Worm (Caenorhabditis elegans) whole organism, young adult: ENCODE data around the gene hlh-27.

ENCODE experiments used
- F49E8.2 ChIP-seq: sonication (generic microtip); optimal IDR thresholded peaks from 3 replicates; lab custom pipeline; 2017; ENCODE audit warnings: missing genetic modification characterization, mild to moderate bottlenecking, missing compliant biosample characterization, antibody characterized with exemption, moderate library complexity; ENCODE audit not compliant: insufficient read depth
- cebp-2 ChIP-seq: fragments of 200-800 bp; sonication (Bioruptor generic); IDR thresholded peaks from 2 replicates; pipeline ENCODE4 v1.3.6; 2022; ENCODE audit warnings: missing genetic modification characterization, missing compliant biosample characterization
- madf-10 ChIP-seq: sonication (generic microtip); optimal IDR thresholded peaks from 2 replicates; lab custom pipeline; 2016; ENCODE audit warnings: mild to moderate bottlenecking, missing genetic modification characterization, missing compliant biosample characterization
- snpc-4 ChIP-seq, 5 experiments: fragments of 150-350 bp in 1 of 5; sonication (generic microtip) in 4 of 5; optimal IDR thresholded peaks; 2 replicates each; lab custom pipeline; 2014 to 2018; ENCODE audit warnings: missing genetic modification characterization in 5 of 5, missing biosample characterization in 3 of 5, antibody characterized with exemption in 2 of 5, mild to moderate bottlenecking in 2 of 5, missing compliant biosample characterization in 2 of 5, missing genotype in 2 of 5, moderate library complexity in 2 of 5, missing genetic modification reagents in 1 of 5

DNA sequence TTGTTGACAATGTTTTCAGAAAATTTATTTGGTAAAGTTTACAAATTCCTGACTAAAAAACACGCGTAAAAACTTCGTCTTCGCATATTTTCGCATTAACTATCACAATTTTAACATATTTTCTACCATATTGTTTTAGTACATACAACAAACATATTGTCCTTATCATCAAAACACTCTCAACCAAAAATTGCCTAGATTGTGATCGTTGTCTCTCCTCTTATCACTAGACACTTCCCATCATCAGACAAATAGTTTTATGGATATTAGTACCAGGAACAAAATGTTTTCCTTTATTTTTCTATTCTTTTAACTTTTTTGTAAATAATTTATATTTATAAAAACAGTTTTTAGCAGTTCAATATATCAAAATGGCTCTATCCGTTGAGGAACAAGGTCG lies 21.4 kb upstream of the hlh-27 start, which contains the start of gene C17C3.3:
- TF ChIP-seq snpc-4 (GFP tag; optimal IDR thresholded peaks at IDR 0.05; lab: Kevin White, UChicago): no peak
- no peak for TF ChIP-seq snpc-4 (tag; optimal IDR thresholded peaks at IDR 0.05; lab: Kevin White, UChicago)
- TF ChIP-seq madf-10: no peak
- no peak for TF ChIP-seq F49E8.2
- TF ChIP-seq cebp-2 (GFP tag; lab: Robert Waterston, UW): no peak
